Worm (Caenorhabditis elegans): ENCODE results near the gene F36H9.10.

- no peak for TF ChIP-seq nhr-85 (tag)
- no peak for TF ChIP-seq ceh-90 (tag; optimal IDR thresholded peaks at IDR 0.05)
- no peak for TF ChIP-seq dpl-1 (GFP tag; optimal IDR thresholded peaks at IDR 0.05)
- no peak for TF ChIP-seq nhr-77 (tag; optimal IDR thresholded peaks at IDR 0.05)
- TF ChIP-seq sptf-1 (tag; optimal IDR thresholded peaks at IDR 0.05), result no peak
- TF ChIP-seq nhr-237 (tag; optimal IDR thresholded peaks at IDR 0.05), result no peak
- TF ChIP-seq unc-62 (GFP tag; optimal IDR thresholded peaks at IDR 0.05), result no peak
- no peak for TF ChIP-seq mep-1 (tag; optimal IDR thresholded peaks at IDR 0.05)
Observed at ce11 chrV:1845977-1846376, 48.0 kb downstream of the F36H9.10 start, which contains the start of gene T10B5.7.
